Worm (Caenorhabditis elegans) whole organism, L3 larva: ENCODE data around the gene R13H4.6.

ENCODE experiments used
- aly-2 ChIP-seq: fragments of 150-350 bp; optimal IDR thresholded peaks from 2 replicates; lab custom pipeline; 2014; ENCODE audit warnings: missing biosample characterization, missing genetic modification characterization
- ama-1 ChIP-seq: fragments of 150-350 bp; optimal IDR thresholded peaks from 2 replicates; lab custom pipeline; 2018
- ceh-28 ChIP-seq: fragments of 150-350 bp; optimal IDR thresholded peaks from 2 replicates; lab custom pipeline; 2014; ENCODE audit warnings: missing biosample characterization, missing genetic modification reagents, missing genetic modification characterization
- ceh-82 ChIP-seq: fragments of 150-350 bp; optimal IDR thresholded peaks from 2 replicates; lab custom pipeline; 2014; ENCODE audit warnings: missing biosample characterization, missing genetic modification characterization
- ceh-9 ChIP-seq: sonication (generic microtip); optimal IDR thresholded peaks from 2 replicates; lab custom pipeline; 2018; ENCODE audit warnings: missing biosample characterization, missing genetic modification characterization
- daf-12 ChIP-seq: fragments of 150-350 bp; optimal IDR thresholded peaks from 2 replicates; lab custom pipeline; 2014; ENCODE audit warnings: missing biosample characterization, missing genetic modification reagents, missing genetic modification characterization
- egl-27 ChIP-seq: sonication (generic microtip); optimal IDR thresholded peaks from 4 replicates; lab custom pipeline; 2017; ENCODE audit warnings: missing biosample characterization, missing genetic modification reagents, missing genetic modification characterization
- elt-1 ChIP-seq: fragments of 150-350 bp; optimal IDR thresholded peaks from 2 replicates; lab custom pipeline; 2014; ENCODE audit warnings: missing biosample characterization, missing genetic modification characterization
- elt-2 ChIP-seq: sonication (generic microtip); optimal IDR thresholded peaks from 2 replicates; lab custom pipeline; 2016; ENCODE audit warnings: missing genetic modification reagents, mild to moderate bottlenecking, missing genetic modification characterization, missing compliant biosample characterization
- eor-1 ChIP-seq, 2 experiments: fragments of 150-350 bp; optimal IDR thresholded peaks; 2 replicates each; lab custom pipeline; 2014 to 2018; ENCODE audit warnings: missing biosample characterization in 2 of 2, missing genetic modification characterization in 2 of 2
- fkh-10 ChIP-seq: sonication (generic microtip); optimal IDR thresholded peaks from 2 replicates; lab custom pipeline; 2017; ENCODE audit warnings: missing biosample characterization, missing genetic modification reagents, missing genetic modification characterization
- fkh-2 ChIP-seq: fragments of 150-350 bp; optimal IDR thresholded peaks from 2 replicates; lab custom pipeline; 2014; ENCODE audit warnings: missing biosample characterization, missing genetic modification reagents, missing genetic modification characterization
- fos-1 ChIP-seq: fragments of 150-350 bp; optimal IDR thresholded peaks from 2 replicates; lab custom pipeline; 2014; ENCODE audit warnings: missing biosample characterization, missing genetic modification characterization
- hmg-11 ChIP-seq: sonication (generic microtip); optimal IDR thresholded peaks from 2 replicates; lab custom pipeline; 2016; ENCODE audit warnings: missing genetic modification characterization, missing compliant biosample characterization
- jun-1 ChIP-seq: fragments of 150-350 bp; optimal IDR thresholded peaks from 2 replicates; lab custom pipeline; 2014; ENCODE audit warnings: missing biosample characterization, missing genetic modification reagents, missing genetic modification characterization
- lin-15B ChIP-seq: fragments of 150-350 bp; optimal IDR thresholded peaks from 2 replicates; lab custom pipeline; 2014; ENCODE audit warnings: missing biosample characterization, missing genetic modification characterization
- lin-39 ChIP-seq: fragments of 150-350 bp; optimal IDR thresholded peaks from 2 replicates; lab custom pipeline; 2018; ENCODE audit warnings: missing biosample characterization, missing genetic modification reagents, missing genetic modification characterization
- lsy-12 ChIP-seq: sonication (generic microtip); optimal IDR thresholded peaks from 2 replicates; lab custom pipeline; 2016; ENCODE audit warnings: mild to moderate bottlenecking, missing genetic modification characterization, missing compliant biosample characterization
- mdl-1 ChIP-seq: fragments of 150-350 bp; optimal IDR thresholded peaks from 2 replicates; lab custom pipeline; 2014; ENCODE audit warnings: missing biosample characterization, missing genetic modification characterization
- nhr-23 ChIP-seq: fragments of 150-350 bp; optimal IDR thresholded peaks from 2 replicates; lab custom pipeline; 2014; ENCODE audit warnings: missing biosample characterization, missing genetic modification reagents, missing genetic modification characterization
- nhr-25 ChIP-seq: sonication (generic microtip); optimal IDR thresholded peaks from 2 replicates; lab custom pipeline; 2017; ENCODE audit warnings: missing biosample characterization, missing genetic modification characterization
- nhr-43 ChIP-seq: sonication (generic microtip); optimal IDR thresholded peaks from 2 replicates; lab custom pipeline; 2016; ENCODE audit warnings: mild to moderate bottlenecking, missing genetic modification characterization, missing compliant biosample characterization; ENCODE audit not compliant: poor library complexity, severe bottlenecking
- nhr-76 ChIP-seq: fragments of 150-350 bp; sonication (generic microtip); optimal IDR thresholded peaks from 5 replicates; lab custom pipeline; 2014; ENCODE audit warnings: missing biosample characterization, missing genetic modification characterization
- nhr-77 ChIP-seq: fragments of 150-350 bp; optimal IDR thresholded peaks from 2 replicates; lab custom pipeline; 2014; ENCODE audit warnings: missing biosample characterization, missing genetic modification characterization
- pha-4 ChIP-seq: fragments of 150-350 bp; optimal IDR thresholded peaks from 2 replicates; lab custom pipeline; 2014; ENCODE audit warnings: missing biosample characterization, missing genetic modification reagents, missing genetic modification characterization
- pqm-1 ChIP-seq: fragments of 150-350 bp; optimal IDR thresholded peaks from 2 replicates; lab custom pipeline; 2017; ENCODE audit warnings: missing biosample characterization, missing genetic modification characterization, inconsistent platforms
- skn-1 ChIP-seq: fragments of 150-350 bp; optimal IDR thresholded peaks from 2 replicates; lab custom pipeline; 2014; ENCODE audit warnings: missing biosample characterization, missing genetic modification characterization
- snpc-4 ChIP-seq: fragments of 150-350 bp; optimal IDR thresholded peaks from 2 replicates; lab custom pipeline; 2014; ENCODE audit warnings: missing biosample characterization, missing genetic modification characterization
- tbx-2 ChIP-seq: sonication (generic microtip); optimal IDR thresholded peaks from 2 replicates; lab custom pipeline; 2016; ENCODE audit warnings: mild to moderate bottlenecking, missing genetic modification characterization, missing compliant biosample characterization
- zag-1 ChIP-seq: fragments of 150-350 bp; optimal IDR thresholded peaks from 2 replicates; lab custom pipeline; 2014; ENCODE audit warnings: missing biosample characterization, missing genetic modification characterization
- ztf-4 ChIP-seq: fragments of 150-350 bp; optimal IDR thresholded peaks from 2 replicates; lab custom pipeline; 2014; ENCODE audit warnings: missing biosample characterization, missing genetic modification characterization

Gene R13H4.6

DNA sequence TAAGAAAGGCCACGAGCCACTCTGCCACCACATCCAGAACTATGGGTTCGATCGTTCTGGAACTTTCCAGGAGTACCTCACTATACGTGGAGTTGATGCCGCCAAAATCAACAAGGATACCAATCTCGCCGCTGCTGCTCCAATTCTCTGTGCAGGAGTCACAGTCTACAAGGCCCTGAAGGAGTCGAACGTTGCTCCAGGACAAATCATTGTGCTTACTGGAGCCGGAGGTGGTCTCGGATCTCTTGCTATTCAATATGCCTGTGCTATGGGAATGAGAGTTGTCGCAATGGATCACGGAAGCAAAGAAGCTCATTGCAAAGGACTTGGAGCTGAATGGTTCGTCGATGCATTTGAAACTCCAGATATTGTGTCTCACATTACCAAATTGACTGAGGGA is 25.7 kb downstream of the R13H4.6 start:
- TF ChIP-seq ama-1 (lab: Kevin White, UChicago) (peak; percentile 97), elt-2 (no peak), nhr-43 (tag; lab: Kevin White, UChicago) (peak; percentile 16)

DNA sequence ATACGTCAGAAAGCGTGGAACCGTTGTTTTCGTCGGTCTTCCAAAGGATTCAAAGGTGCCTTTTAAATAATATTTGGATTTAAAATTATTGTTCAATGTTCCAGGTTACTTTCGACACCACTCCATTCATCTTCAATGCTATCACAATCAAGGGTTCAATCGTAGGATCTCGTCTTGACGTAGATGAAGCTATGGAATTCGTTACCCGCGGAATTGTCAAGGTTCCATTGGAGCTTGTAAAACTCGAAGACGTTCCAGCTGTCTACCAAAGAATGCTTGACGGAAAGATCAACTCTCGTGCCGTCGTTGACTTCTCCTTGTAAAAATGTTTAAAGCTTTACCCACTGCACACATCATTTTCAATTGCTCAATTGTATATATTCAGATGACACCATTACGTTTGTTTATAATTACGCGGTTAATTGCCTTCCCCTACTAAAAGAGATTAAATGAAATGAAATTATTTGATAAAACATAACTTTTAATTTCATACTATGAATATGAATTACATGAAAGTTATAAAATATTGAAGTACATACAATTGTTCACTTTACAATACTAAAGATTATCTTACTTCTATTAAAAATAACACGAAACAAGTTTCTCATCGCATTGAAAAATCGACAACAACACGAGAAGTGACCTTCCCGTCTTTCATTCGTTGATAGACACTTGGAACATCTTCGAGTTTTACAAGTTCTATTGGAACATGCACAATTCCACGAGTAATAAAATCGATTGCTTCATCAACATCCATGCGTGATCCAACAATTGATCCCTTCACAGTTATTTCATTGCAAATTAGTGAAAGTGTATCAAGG is 26.4 kb downstream of the R13H4.6 start:
- TF ChIP-seq elt-1 (no peak), nhr-43 (tag; lab: Kevin White, UChicago) (peak; percentile 59), lin-39 (tag; lab: Kevin White, UChicago) (peak; percentile 45), lsy-12 (tag; lab: Kevin White, UChicago) (peak; percentile 29), skn-1 (no peak), nhr-23 (peak; percentile 19), egl-27 (tag; lab: Kevin White, UChicago) (no peak), pha-4 (tag; lab: Kevin White, UChicago) (peak; percentile 88), pqm-1 (tag; lab: Kevin White, UChicago) (peak; percentile 49), ama-1 (lab: Kevin White, UChicago) (peak; percentile 96)
- TF ChIP-seq, all 47 proteins: peak for 7

DNA sequence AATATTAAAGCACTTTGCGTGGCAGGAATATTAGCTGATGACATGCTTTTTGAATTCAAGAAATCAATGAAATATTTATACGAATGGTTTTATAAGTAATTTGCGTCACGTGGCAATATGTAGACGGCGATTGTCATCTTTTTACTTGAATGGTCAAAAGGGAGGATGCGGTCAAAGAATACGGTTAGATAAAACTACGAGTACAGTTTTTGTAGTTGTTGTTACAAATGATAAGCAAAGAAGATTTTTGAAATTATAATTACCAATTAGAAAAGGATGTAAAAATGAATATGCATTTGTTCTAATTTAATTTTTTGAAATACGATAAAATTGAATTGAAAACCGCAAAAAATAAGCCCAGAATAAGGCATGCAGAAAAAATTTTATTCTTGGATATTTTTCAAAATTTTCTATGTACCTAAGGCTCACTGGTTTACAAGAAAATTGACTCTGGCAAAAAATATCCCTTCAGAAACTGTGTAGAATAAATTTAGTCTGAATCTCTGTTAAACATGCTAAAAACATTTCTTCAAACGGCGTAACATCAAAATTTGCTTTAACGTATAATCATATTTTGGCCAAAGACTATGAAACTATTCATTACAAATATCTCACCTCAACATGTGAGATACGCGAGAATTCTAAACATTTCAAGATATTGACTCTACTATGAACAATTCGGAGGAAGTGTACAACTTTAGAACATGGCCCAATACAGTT is 28.4 kb downstream of the R13H4.6 start, which contains the start of the genes sodh-2 and srx-76:
TSS of gene sodh-2 (minus strand) at position 101 of the 720 bp plus-strand sequence.
TSS of gene srx-76 (plus strand) at position 670 of the 720 bp plus-strand sequence.
- no peak for TF ChIP-seq lin-39 (tag; lab: Kevin White, UChicago)
- TF ChIP-seq nhr-77 (tag; lab: Kevin White, UChicago), result no peak
- TF ChIP-seq ama-1 (lab: Kevin White, UChicago), result no peak
- no peak for TF ChIP-seq zag-1 (tag; lab: Kevin White, UChicago)
- no peak for TF ChIP-seq lsy-12 (tag; lab: Kevin White, UChicago)
- TF ChIP-seq aly-2 (tag; lab: Kevin White, UChicago), result no peak
- no peak for TF ChIP-seq nhr-76 (tag; lab: Kevin White, UChicago)
- no peak for TF ChIP-seq ceh-28 (tag; lab: Kevin White, UChicago)
- TF ChIP-seq ceh-82 (tag; lab: Kevin White, UChicago), result no peak
- no peak for TF ChIP-seq tbx-2 (tag; lab: Kevin White, UChicago)
- TF ChIP-seq fkh-2, result no peak
- TF ChIP-seq hmg-11, result no peak
- no peak for TF ChIP-seq pqm-1 (tag; lab: Kevin White, UChicago)
- no peak for TF ChIP-seq mdl-1
- TF ChIP-seq ceh-9 (tag; lab: Kevin White, UChicago), result no peak
- no peak for TF ChIP-seq fkh-10 (GFP tag; lab: Kevin White, UChicago)
- no peak for TF ChIP-seq nhr-43 (tag; lab: Kevin White, UChicago)
- no peak for TF ChIP-seq fos-1 (tag; lab: Kevin White, UChicago)
- TF ChIP-seq jun-1 (tag; lab: Kevin White, UChicago), result no peak
- TF ChIP-seq ztf-4 (tag; lab: Kevin White, UChicago), result no peak
- TF ChIP-seq, all 47 proteins: peak for 0

DNA sequence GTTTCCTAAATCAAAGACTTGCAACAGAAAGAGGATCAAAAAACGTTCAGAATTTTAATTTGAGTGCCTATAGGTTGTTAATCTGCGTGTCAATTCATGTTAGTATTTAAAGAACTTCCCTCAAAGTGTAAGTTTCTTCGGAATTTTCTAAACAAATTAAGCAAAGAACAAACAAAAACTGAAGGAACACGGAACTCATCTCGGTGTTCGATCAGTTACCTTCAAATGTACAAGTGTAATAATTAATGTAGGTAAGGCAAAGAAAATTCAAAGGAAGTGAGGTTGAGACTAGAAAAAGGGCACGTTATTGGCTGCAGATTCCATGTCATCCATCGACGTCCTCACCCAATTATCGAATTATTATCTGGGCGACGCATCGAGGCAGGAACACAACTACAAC is 31.1 kb downstream of the R13H4.6 start, which contains the start of gene K12G11.6:
TSS of gene K12G11.6 (plus strand) at position 357 of the 400 bp plus-strand sequence.
- TF ChIP-seq nhr-77 (tag; lab: Kevin White, UChicago) (no peak), daf-12 (no peak), zag-1 (tag; lab: Kevin White, UChicago) (no peak)
- TF ChIP-seq, all 47 proteins: peak for 0

DNA sequence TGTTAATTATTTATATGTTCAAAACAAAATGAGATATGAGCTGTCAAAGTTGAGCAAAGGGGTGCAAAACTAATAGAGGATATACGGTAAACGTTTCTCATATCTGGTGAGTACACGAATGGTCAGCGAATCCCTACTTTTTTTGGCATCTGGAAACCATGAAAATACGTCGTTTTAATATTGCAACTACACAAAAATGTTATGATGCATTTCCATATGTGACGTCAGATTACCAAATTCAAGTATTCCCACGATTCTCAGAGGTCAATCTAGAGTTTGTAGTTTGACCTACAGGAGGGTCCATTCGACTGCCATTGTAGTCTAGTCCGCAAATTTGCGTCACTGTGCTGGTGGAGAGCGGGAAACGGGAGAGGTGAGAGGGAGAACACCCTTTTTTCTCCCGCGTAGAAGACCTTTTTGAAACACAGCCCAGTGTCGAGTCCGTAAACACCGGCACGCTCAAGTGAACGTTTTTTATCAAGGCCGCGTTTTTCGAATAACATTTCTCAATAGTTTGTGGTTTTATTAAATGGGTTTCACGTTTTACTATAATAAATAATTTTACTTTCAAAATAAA is 33.5 kb downstream of the R13H4.6 start:
- TF ChIP-seq pha-4 (tag; lab: Kevin White, UChicago) (peak; percentile 57), lin-15B (peak; percentile 38), hmg-11 (peak; percentile 9), fkh-2 (no peak), nhr-23 (peak; percentile 36), eor-1 (tag; optimal IDR thresholded peaks at IDR 0.05; lab: Kevin White, UChicago) (no peak), nhr-25 (tag; lab: Kevin White, UChicago) (peak; percentile 84), elt-2 (peak; percentile 60), pqm-1 (tag; lab: Kevin White, UChicago) (peak; percentile 24), snpc-4 (tag; lab: Kevin White, UChicago) (no peak)
